Worm (Caenorhabditis elegans): Measurements from ENCODE around the gene srz-79.

srz-79 gene

DNA sequence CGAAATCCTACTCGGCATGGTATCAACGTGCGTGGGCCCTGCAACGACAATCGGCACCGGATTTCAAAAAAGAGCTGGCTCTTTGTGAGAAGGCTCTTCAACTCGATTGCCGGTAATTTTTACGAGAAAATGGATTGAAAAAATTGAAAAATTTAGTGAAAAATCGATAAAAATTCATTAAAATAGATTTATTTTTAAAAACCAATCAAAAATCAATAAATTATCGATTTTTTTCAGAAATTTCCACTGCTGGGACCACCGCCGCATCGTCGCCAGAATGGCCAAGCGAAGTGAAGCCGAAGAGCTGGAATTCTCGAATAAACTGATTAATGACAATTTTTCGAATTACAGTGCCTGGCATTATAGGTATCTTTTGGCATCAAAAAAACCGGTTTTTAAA lies 34.5 kb downstream of the srz-79 start:
- TF ChIP-seq lin-13 (GFP tag; optimal IDR thresholded peaks at IDR 0.05) (no peak), mdl-1 (tag; optimal IDR thresholded peaks at IDR 0.05) (no peak), nhr-6 (tag; optimal IDR thresholded peaks at IDR 0.05) (no peak), nhr-10 (tag; optimal IDR thresholded peaks at IDR 0.05) (no peak), nhr-11 (tag; optimal IDR thresholded peaks at IDR 0.05) (no peak), zag-1 (tag; optimal IDR thresholded peaks at IDR 0.05) (no peak), lin-11 (tag; optimal IDR thresholded peaks at IDR 0.05) (no peak), nhr-12 (tag; optimal IDR thresholded peaks at IDR 0.05) (no peak), lsy-2 (tag; optimal IDR thresholded peaks at IDR 0.05) (no peak), crh-2 (tag; optimal IDR thresholded peaks at IDR 0.05) (no peak), peb-1 (tag; optimal IDR thresholded peaks at IDR 0.05) (no peak), blmp-1 (tag; optimal IDR thresholded peaks at IDR 0.05; ENCODE audit: insufficient read depth) (no peak), mbf-1 (tag; optimal IDR thresholded peaks at IDR 0.05) (no peak), snpc-4 (tag; optimal IDR thresholded peaks at IDR 0.05) (no peak), ZK546.5 (tag; optimal IDR thresholded peaks at IDR 0.05) (no peak), unc-39 (tag; optimal IDR thresholded peaks at IDR 0.05) (no peak), ztf-11 (tag; optimal IDR thresholded peaks at IDR 0.05) (no peak), ztf-4 (tag; optimal IDR thresholded peaks at IDR 0.05) (no peak), R02D3.7 (tag; optimal IDR thresholded peaks at IDR 0.05) (no peak)

DNA sequence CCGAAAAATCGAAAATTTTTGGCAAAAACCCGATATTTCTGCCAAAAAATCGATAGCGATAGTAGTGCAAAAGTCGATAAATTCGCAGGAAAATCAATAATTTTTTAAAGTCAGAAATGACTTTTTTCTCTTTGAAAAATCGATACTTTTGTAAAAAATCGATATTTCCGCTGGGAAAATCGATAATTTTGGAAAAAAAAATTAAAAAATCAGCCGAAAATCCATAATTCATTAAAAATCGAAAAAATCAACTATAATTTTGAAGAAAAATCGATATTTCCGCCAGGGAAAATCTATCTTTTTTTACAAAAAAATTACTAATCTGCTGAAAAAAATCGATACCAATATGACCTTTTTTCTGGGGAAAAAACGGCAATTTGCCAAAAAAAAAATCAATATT lies 38.1 kb downstream of the srz-79 start:
- TF ChIP-seq ama-1 (optimal IDR thresholded peaks at IDR 0.05): no peak
- no peak for TF ChIP-seq ceh-82 (tag; optimal IDR thresholded peaks at IDR 0.05)
- TF ChIP-seq R02D3.7 (tag; optimal IDR thresholded peaks at IDR 0.05): no peak
- no peak for TF ChIP-seq nhr-12 (tag; optimal IDR thresholded peaks at IDR 0.05)
- TF ChIP-seq nhr-25 (tag; optimal IDR thresholded peaks at IDR 0.05): no peak
- TF ChIP-seq alr-1 (tag; optimal IDR thresholded peaks at IDR 0.05): no peak
- no peak for TF ChIP-seq nhr-21 (tag; optimal IDR thresholded peaks at IDR 0.05)
- TF ChIP-seq unc-62 (GFP tag; optimal IDR thresholded peaks at IDR 0.05): no peak
- TF ChIP-seq gmeb-1 (tag; optimal IDR thresholded peaks at IDR 0.05): no peak
- no peak for TF ChIP-seq peb-1 (tag; optimal IDR thresholded peaks at IDR 0.05)
- TF ChIP-seq nhr-23 (tag; optimal IDR thresholded peaks at IDR 0.05): no peak
- TF ChIP-seq sma-9 (GFP tag; optimal IDR thresholded peaks at IDR 0.05): no peak
- no peak for TF ChIP-seq sma-9 (tag; optimal IDR thresholded peaks at IDR 0.05)

DNA sequence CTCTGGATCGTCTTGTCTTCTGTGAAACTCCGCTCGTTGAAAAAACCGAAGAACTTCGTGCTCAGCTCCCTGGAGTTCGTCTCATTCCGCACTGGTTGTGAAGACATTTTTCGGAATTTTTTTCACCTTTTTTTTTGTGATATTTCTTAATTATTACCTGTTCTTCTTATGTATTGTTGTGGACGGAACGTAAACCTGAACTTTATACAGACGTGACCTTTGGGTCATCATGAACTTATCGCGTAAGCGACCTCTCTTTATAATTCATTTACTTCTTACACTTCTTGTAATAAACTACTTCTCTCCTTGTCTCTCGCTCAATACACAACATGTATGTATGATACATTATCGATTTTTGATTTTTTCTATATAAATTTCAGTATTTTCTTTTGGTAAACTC lies 38.8 kb downstream of the srz-79 start, which contains the start of gene M57.1:
Gene M57.1, plus strand, starts transcription at position 301 of the 400 bp plus-strand sequence.
- TF ChIP-seq alr-1 (tag; optimal IDR thresholded peaks at IDR 0.05): no peak
- TF ChIP-seq lsy-2 (tag; optimal IDR thresholded peaks at IDR 0.05): no peak
- no peak for TF ChIP-seq peb-1 (tag; optimal IDR thresholded peaks at IDR 0.05)
- no peak for TF ChIP-seq nhr-21 (tag; optimal IDR thresholded peaks at IDR 0.05)
- no peak for TF ChIP-seq ZK546.5 (tag; optimal IDR thresholded peaks at IDR 0.05)
- no peak for TF ChIP-seq egl-27 (tag; optimal IDR thresholded peaks at IDR 0.05)
- TF ChIP-seq snpc-4 (tag; optimal IDR thresholded peaks at IDR 0.05): no peak

- TF ChIP-seq C34F6.9 (tag; optimal IDR thresholded peaks at IDR 0.05) (peak; percentile 27), lsy-2 (tag; optimal IDR thresholded peaks at IDR 0.05) (peak in 1 of 2 experiments; percentile 57), gmeb-1 (tag; optimal IDR thresholded peaks at IDR 0.05) (no peak), unc-55 (GFP tag; optimal IDR thresholded peaks at IDR 0.05) (peak; percentile 61), nhr-129 (tag; optimal IDR thresholded peaks at IDR 0.05) (peak; percentile 5), mdl-1 (tag; optimal IDR thresholded peaks at IDR 0.05) (no peak)
Observed at ce11 chrIV:3532989-3533388, 39.6 kb downstream of the srz-79 start.

ce11 chrIV:3539253-3539652 lies 45.8 kb downstream of the srz-79 start:
- TF ChIP-seq sem-4 (tag; optimal IDR thresholded peaks at IDR 0.05) (no peak), C34F6.9 (tag; optimal IDR thresholded peaks at IDR 0.05) (peak; percentile 5), lsy-2 (tag; optimal IDR thresholded peaks at IDR 0.05) (peak in 1 of 2 experiments; percentile 27), gmeb-1 (tag; optimal IDR thresholded peaks at IDR 0.05) (no peak), lin-39 (tag; optimal IDR thresholded peaks at IDR 0.05) (no peak), unc-62 (GFP tag; optimal IDR thresholded peaks at IDR 0.05) (no peak), ztf-1 (GFP tag; conservative IDR thresholded peaks at IDR 0.05) (no peak), ZK546.5 (tag; optimal IDR thresholded peaks at IDR 0.05) (no peak), peb-1 (tag; optimal IDR thresholded peaks at IDR 0.05) (no peak), nhr-6 (tag; optimal IDR thresholded peaks at IDR 0.05) (no peak), mab-5 (tag; optimal IDR thresholded peaks at IDR 0.05) (no peak), skn-1 (tag; optimal IDR thresholded peaks at IDR 0.05) (no peak), elt-1 (tag; optimal IDR thresholded peaks at IDR 0.05) (no peak), egl-27 (tag; optimal IDR thresholded peaks at IDR 0.05) (no peak), nhr-11 (tag; optimal IDR thresholded peaks at IDR 0.05) (no peak), lin-11 (tag; optimal IDR thresholded peaks at IDR 0.05) (no peak), sma-9 (GFP tag; optimal IDR thresholded peaks at IDR 0.05) (no peak), sma-9 (tag; optimal IDR thresholded peaks at IDR 0.05) (no peak), mdl-1 (tag; optimal IDR thresholded peaks at IDR 0.05) (no peak), unc-55 (GFP tag; optimal IDR thresholded peaks at IDR 0.05) (peak; percentile 49), lin-13 (GFP tag; optimal IDR thresholded peaks at IDR 0.05) (no peak), crh-2 (tag; optimal IDR thresholded peaks at IDR 0.05) (no peak)
